Worm (Caenorhabditis elegans) whole organism, L1 larva: ENCODE measurements around the gene C36C9.6.
"Not testable (repeated sequence)": the region's sequence is repeated elsewhere in the genome, so short reads cannot be mapped to it uniquely, and the experiment has no call there.

Experiments
- C04F5.9 ChIP-seq: sonication (generic microtip); optimal IDR thresholded peaks from 2 replicates; lab custom pipeline; 2016; ENCODE audit warnings: missing genetic modification characterization, missing compliant biosample characterization
- C34B4.2 ChIP-seq: sonication (generic microtip); optimal IDR thresholded peaks from 2 replicates; lab custom pipeline; 2017; ENCODE audit warnings: mild to moderate bottlenecking, missing genetic modification characterization, missing compliant biosample characterization
- Y116A8C.19 ChIP-seq: sonication (generic microtip); optimal IDR thresholded peaks from 2 replicates; lab custom pipeline; 2016; ENCODE audit warnings: missing compliant biosample characterization, missing genetic modification characterization, borderline replicate concordance
- ama-1 ChIP-seq: fragments of 150-350 bp; optimal IDR thresholded peaks from 2 replicates; lab custom pipeline; 2014
- ceh-82 ChIP-seq, 3 experiments: fragments of 150-350 bp in 1 of 3; sonication (generic microtip) in 2 of 3; optimal IDR thresholded peaks; 2 replicates each; lab custom pipeline; 2014 to 2017; ENCODE audit warnings: missing biosample characterization in 3 of 3, missing genetic modification characterization in 3 of 3
- ces-1 ChIP-seq: fragments of 150-350 bp; optimal IDR thresholded peaks from 2 replicates; lab custom pipeline; 2014; ENCODE audit warnings: missing biosample characterization, missing genetic modification reagents, missing genetic modification characterization
- dsc-1 ChIP-seq: sonication (generic microtip); optimal IDR thresholded peaks from 2 replicates; lab custom pipeline; 2016; ENCODE audit warnings: mild to moderate bottlenecking, missing genetic modification characterization, missing compliant biosample characterization
- fkh-4 ChIP-seq: sonication (generic microtip); optimal IDR thresholded peaks from 2 replicates; lab custom pipeline; 2016; ENCODE audit warnings: missing compliant biosample characterization, missing genetic modification characterization, borderline replicate concordance
- fkh-8 ChIP-seq: sonication (generic microtip); optimal IDR thresholded peaks from 2 replicates; lab custom pipeline; 2016; ENCODE audit warnings: mild to moderate bottlenecking, missing genetic modification characterization, missing compliant biosample characterization
- grh-1 ChIP-seq: fragments of 200-800 bp; sonication (Bioruptor generic); IDR thresholded peaks from 2 replicates; pipeline ENCODE4 v1.3.6; 2022; ENCODE audit warnings: missing genetic modification reagents, missing genetic modification characterization, missing compliant biosample characterization
- hlh-17 ChIP-seq: fragments of 200-800 bp; sonication (Bioruptor generic); optimal IDR thresholded peaks from 2 replicates; lab custom pipeline; 2018; ENCODE audit warnings: missing genetic modification characterization, mild to moderate bottlenecking, missing compliant biosample characterization, moderate library complexity, borderline replicate concordance
- hlh-4 ChIP-seq: sonication (generic microtip); optimal IDR thresholded peaks from 2 replicates; lab custom pipeline; 2016; ENCODE audit warnings: mild to moderate bottlenecking, missing genetic modification characterization, missing compliant biosample characterization
- jun-1 ChIP-seq: fragments of 150-350 bp; optimal IDR thresholded peaks from 2 replicates; lab custom pipeline; 2014; ENCODE audit warnings: missing biosample characterization, missing genetic modification reagents, missing genetic modification characterization
- lin-15B ChIP-seq: fragments of 150-350 bp; sonication (generic microtip); optimal IDR thresholded peaks from 3 replicates; lab custom pipeline; 2014; ENCODE audit warnings: missing biosample characterization, missing genetic modification characterization
- lir-3 ChIP-seq: sonication (generic microtip); optimal IDR thresholded peaks from 2 replicates; lab custom pipeline; 2016; ENCODE audit warnings: mild to moderate bottlenecking, missing genetic modification characterization, moderate library complexity, missing compliant biosample characterization; ENCODE audit not compliant: poor library complexity
- mdl-1 ChIP-seq, 2 experiments: fragments of 150-350 bp; optimal IDR thresholded peaks; 2 replicates each; lab custom pipeline; 2014 to 2017; ENCODE audit warnings: missing biosample characterization in 2 of 2, missing genetic modification characterization in 2 of 2, inconsistent platforms in 1 of 2
- mef-2 ChIP-seq: fragments of 150-350 bp; optimal IDR thresholded peaks from 2 replicates; lab custom pipeline; 2014; ENCODE audit warnings: missing biosample characterization, missing genetic modification characterization
- mep-1 ChIP-seq: fragments of 150-350 bp; optimal IDR thresholded peaks from 2 replicates; lab custom pipeline; 2014; ENCODE audit warnings: missing biosample characterization, missing genetic modification characterization
- nhr-11 ChIP-seq: fragments of 150-350 bp; optimal IDR thresholded peaks from 2 replicates; lab custom pipeline; 2014; ENCODE audit warnings: missing biosample characterization, missing genetic modification characterization
- nhr-28 ChIP-seq: fragments of 150-350 bp; optimal IDR thresholded peaks from 2 replicates; lab custom pipeline; 2014; ENCODE audit warnings: missing biosample characterization, missing genetic modification characterization
- nhr-76 ChIP-seq: sonication (generic microtip); optimal IDR thresholded peaks from 2 replicates; lab custom pipeline; 2017; ENCODE audit warnings: missing biosample characterization, missing genetic modification characterization
- nhr-77 ChIP-seq: fragments of 150-350 bp; optimal IDR thresholded peaks from 2 replicates; lab custom pipeline; 2014; ENCODE audit warnings: missing biosample characterization, missing genetic modification characterization
- nhr-85 ChIP-seq: sonication (generic microtip); peaks from one replicate; lab custom pipeline; 2016; ENCODE audit warnings: missing genetic modification characterization, inconsistent platforms, missing compliant biosample characterization
- nhr-90 ChIP-seq: sonication (generic microtip); optimal IDR thresholded peaks from 2 replicates; lab custom pipeline; 2016; ENCODE audit warnings: mild to moderate bottlenecking, missing genetic modification characterization, missing compliant biosample characterization; ENCODE audit not compliant: poor library complexity
- pag-3 ChIP-seq: sonication (generic microtip); optimal IDR thresholded peaks from 2 replicates; lab custom pipeline; 2017; ENCODE audit warnings: missing genetic modification characterization, mild to moderate bottlenecking, missing compliant biosample characterization, antibody characterized with exemption, borderline replicate concordance; ENCODE audit not compliant: insufficient read depth
- pax-3 ChIP-seq: fragments of 200-800 bp; sonication (Bioruptor generic); optimal IDR thresholded peaks from 2 replicates; lab custom pipeline; 2018; ENCODE audit warnings: mild to moderate bottlenecking, missing genetic modification characterization, moderate library complexity, missing compliant biosample characterization
- pqm-1 ChIP-seq: sonication (generic microtip); optimal IDR thresholded peaks from 3 replicates; lab custom pipeline; 2017; ENCODE audit warnings: missing biosample characterization, missing genetic modification characterization
- skn-1 ChIP-seq: fragments of 150-350 bp; optimal IDR thresholded peaks from 2 replicates; lab custom pipeline; 2014; ENCODE audit warnings: missing biosample characterization, missing genetic modification characterization
- sptf-1 ChIP-seq: fragments of 150-350 bp; optimal IDR thresholded peaks from 2 replicates; lab custom pipeline; 2014; ENCODE audit warnings: missing biosample characterization, missing genetic modification characterization
- sup-37 ChIP-seq: fragments of 200-800 bp; sonication (Bioruptor generic); optimal IDR thresholded peaks from 2 replicates; lab custom pipeline; 2018; ENCODE audit warnings: mild to moderate bottlenecking, missing genetic modification characterization, missing compliant biosample characterization
- tbx-2 ChIP-seq: sonication (generic microtip); optimal IDR thresholded peaks from 2 replicates; lab custom pipeline; 2016; ENCODE audit warnings: missing genetic modification characterization, missing compliant biosample characterization
- unc-130 ChIP-seq: fragments of 150-350 bp; optimal IDR thresholded peaks from 2 replicates; lab custom pipeline; 2017; ENCODE audit warnings: missing biosample characterization, missing genetic modification characterization, inconsistent platforms
- xbp-1 ChIP-seq: sonication (generic microtip); optimal IDR thresholded peaks from 2 replicates; lab custom pipeline; 2016; ENCODE audit warnings: missing genetic modification characterization, missing compliant biosample characterization

Gene C36C9.6

ce11 chrX:1706538-1706937 is 15.7 kb upstream of the C36C9.6 start, which contains the start of gene F07G6.5:
Gene F07G6.5, minus strand, starts transcription at chrX:1706638.
- TF ChIP-seq ama-1 (lab: Kevin White, UChicago) = no peak
- no peak for TF ChIP-seq C34B4.2
- no peak for TF ChIP-seq xbp-1
- no peak for TF ChIP-seq hlh-4 (tag; lab: Kevin White, UChicago)
- no peak for TF ChIP-seq pqm-1
- no peak for TF ChIP-seq unc-130
- no peak for TF ChIP-seq jun-1 (tag; lab: Kevin White, UChicago)
- TF ChIP-seq fkh-8 = no peak
- no peak for TF ChIP-seq nhr-28 (tag; lab: Kevin White, UChicago)
- TF ChIP-seq C04F5.9 = no peak
- no peak for TF ChIP-seq nhr-85 (tag; lab: Kevin White, UChicago)
- TF ChIP-seq sup-37 (GFP tag; lab: Kevin White, UChicago) = no peak
- no peak for TF ChIP-seq fkh-4 (tag; lab: Kevin White, UChicago)
- no peak for TF ChIP-seq sptf-1

- TF ChIP-seq lin-15B (tag; lab: Kevin White, UChicago) = no peak
- TF ChIP-seq pag-3 (tag; lab: Kevin White, UChicago) = no peak
- TF ChIP-seq hlh-17 (GFP tag; lab: Kevin White, UChicago) = no peak
- TF ChIP-seq mdl-1 (tag; optimal IDR thresholded peaks at IDR 0.05; lab: Kevin White, UChicago) = no peak
- no peak for TF ChIP-seq grh-1
- no peak for TF ChIP-seq pax-3 (tag; lab: Kevin White, UChicago)
- no peak for TF ChIP-seq Y116A8C.19
- no peak for TF ChIP-seq xbp-1
- no peak for TF ChIP-seq ces-1 (GFP tag; lab: Kevin White, UChicago)
- TF ChIP-seq C04F5.9 = no peak
- TF ChIP-seq, all 84 proteins: peak for 0
These were observed 13.0 kb upstream of the C36C9.6 start, which contains the start of gene C36C9.5 for ce11 chrX:1703840-1704239. Gene C36C9.5, minus strand, starts transcription at chrX:1703940.

- TF ChIP-seq ceh-82 (tag; optimal IDR thresholded peaks at IDR 0.05; lab: Kevin White, UChicago) (no peak), dsc-1 (tag; lab: Kevin White, UChicago) (no peak), skn-1 (tag; lab: Kevin White, UChicago) (no peak), nhr-90 (tag; lab: Kevin White, UChicago) (no peak), tbx-2 (tag; lab: Kevin White, UChicago) (no peak), nhr-77 (tag; lab: Kevin White, UChicago) (no peak), mep-1 (tag; lab: Kevin White, UChicago) (no peak), nhr-11 (tag; lab: Kevin White, UChicago) (no peak)
These were observed 12.3 kb upstream of the C36C9.6 start for ce11 chrX:1703049-1703448.

- TF ChIP-seq lin-15B (tag; lab: Kevin White, UChicago) (no peak), nhr-76 (no peak)
- TF ChIP-seq, all 84 proteins: peak for 0
These were observed 7.7 kb upstream of the C36C9.6 start for ce11 chrX:1698476-1698875.

- TF ChIP-seq hlh-17 (GFP tag; lab: Kevin White, UChicago); mef-2 (tag; lab: Kevin White, UChicago); nhr-76: not testable (repeated sequence)
These were observed 6.1 kb upstream of the C36C9.6 start, which contains the start of gene C36C9.4 for ce11 chrX:1696879-1697278. Gene C36C9.4, minus strand, starts transcription at chrX:1696979.

- TF ChIP-seq nhr-77 (tag; lab: Kevin White, UChicago); lir-3 (tag; lab: Kevin White, UChicago); sup-37 (GFP tag; lab: Kevin White, UChicago): not testable (repeated sequence)
These were observed 798 bp downstream of the C36C9.6 start, which contains the start of gene C36C9.12 for ce11 chrX:1689996-1690395. Gene C36C9.12, minus strand, starts transcription at chrX:1690096.
